Worm (Caenorhabditis elegans) whole organism, L3 larva: ENCODE data around the gene srt-43.

ENCODE experiments used
- R02D3.7 ChIP-seq: fragments of 150-350 bp; optimal IDR thresholded peaks from 2 replicates; lab custom pipeline; 2014; ENCODE audit warnings: missing biosample characterization, missing genetic modification characterization
- aly-2 ChIP-seq: fragments of 150-350 bp; optimal IDR thresholded peaks from 2 replicates; lab custom pipeline; 2014; ENCODE audit warnings: missing biosample characterization, missing genetic modification characterization
- ama-1 ChIP-seq: fragments of 150-350 bp; optimal IDR thresholded peaks from 2 replicates; lab custom pipeline; 2018
- ceh-16 ChIP-seq: sonication (generic microtip); optimal IDR thresholded peaks from 2 replicates; lab custom pipeline; 2017; ENCODE audit warnings: missing biosample characterization, missing genetic modification characterization
- ceh-28 ChIP-seq: fragments of 150-350 bp; optimal IDR thresholded peaks from 2 replicates; lab custom pipeline; 2014; ENCODE audit warnings: missing biosample characterization, missing genetic modification reagents, missing genetic modification characterization
- ceh-82 ChIP-seq: fragments of 150-350 bp; optimal IDR thresholded peaks from 2 replicates; lab custom pipeline; 2014; ENCODE audit warnings: missing biosample characterization, missing genetic modification characterization
- ceh-9 ChIP-seq: sonication (generic microtip); optimal IDR thresholded peaks from 2 replicates; lab custom pipeline; 2018; ENCODE audit warnings: missing biosample characterization, missing genetic modification characterization
- egl-27 ChIP-seq: sonication (generic microtip); optimal IDR thresholded peaks from 4 replicates; lab custom pipeline; 2017; ENCODE audit warnings: missing biosample characterization, missing genetic modification reagents, missing genetic modification characterization
- egl-5 ChIP-seq: fragments of 150-350 bp; optimal IDR thresholded peaks from 2 replicates; lab custom pipeline; 2017; ENCODE audit warnings: missing biosample characterization, missing genetic modification reagents, missing genetic modification characterization, inconsistent platforms
- elt-1 ChIP-seq: fragments of 150-350 bp; optimal IDR thresholded peaks from 2 replicates; lab custom pipeline; 2014; ENCODE audit warnings: missing biosample characterization, missing genetic modification characterization
- elt-2 ChIP-seq: sonication (generic microtip); optimal IDR thresholded peaks from 2 replicates; lab custom pipeline; 2016; ENCODE audit warnings: missing genetic modification reagents, mild to moderate bottlenecking, missing genetic modification characterization, missing compliant biosample characterization
- elt-3 ChIP-seq, 3 experiments: fragments of 150-350 bp in 1 of 3; sonication (generic microtip) in 2 of 3; optimal IDR thresholded peaks; 2 replicates in 2 of 3; 4 replicates in 1 of 3; lab custom pipeline; 2014 to 2017; ENCODE audit warnings: missing biosample characterization in 3 of 3, missing genetic modification characterization in 3 of 3
- eor-1 ChIP-seq, 2 experiments: fragments of 150-350 bp; optimal IDR thresholded peaks; 2 replicates each; lab custom pipeline; 2014 to 2018; ENCODE audit warnings: missing biosample characterization in 2 of 2, missing genetic modification characterization in 2 of 2
- fkh-10 ChIP-seq: sonication (generic microtip); optimal IDR thresholded peaks from 2 replicates; lab custom pipeline; 2017; ENCODE audit warnings: missing biosample characterization, missing genetic modification reagents, missing genetic modification characterization
- fkh-2 ChIP-seq: fragments of 150-350 bp; optimal IDR thresholded peaks from 2 replicates; lab custom pipeline; 2014; ENCODE audit warnings: missing biosample characterization, missing genetic modification reagents, missing genetic modification characterization
- fos-1 ChIP-seq: fragments of 150-350 bp; optimal IDR thresholded peaks from 2 replicates; lab custom pipeline; 2014; ENCODE audit warnings: missing biosample characterization, missing genetic modification characterization
- hmg-11 ChIP-seq: sonication (generic microtip); optimal IDR thresholded peaks from 2 replicates; lab custom pipeline; 2016; ENCODE audit warnings: missing genetic modification characterization, missing compliant biosample characterization
- jun-1 ChIP-seq: fragments of 150-350 bp; optimal IDR thresholded peaks from 2 replicates; lab custom pipeline; 2014; ENCODE audit warnings: missing biosample characterization, missing genetic modification reagents, missing genetic modification characterization
- lin-15B ChIP-seq: fragments of 150-350 bp; optimal IDR thresholded peaks from 2 replicates; lab custom pipeline; 2014; ENCODE audit warnings: missing biosample characterization, missing genetic modification characterization
- lin-39 ChIP-seq: fragments of 150-350 bp; optimal IDR thresholded peaks from 2 replicates; lab custom pipeline; 2018; ENCODE audit warnings: missing biosample characterization, missing genetic modification reagents, missing genetic modification characterization
- lsy-12 ChIP-seq: sonication (generic microtip); optimal IDR thresholded peaks from 2 replicates; lab custom pipeline; 2016; ENCODE audit warnings: mild to moderate bottlenecking, missing genetic modification characterization, missing compliant biosample characterization
- mdl-1 ChIP-seq: fragments of 150-350 bp; optimal IDR thresholded peaks from 2 replicates; lab custom pipeline; 2014; ENCODE audit warnings: missing biosample characterization, missing genetic modification characterization
- mml-1 ChIP-seq: fragments of 150-350 bp; sonication (generic microtip); optimal IDR thresholded peaks from 3 replicates; lab custom pipeline; 2014; ENCODE audit warnings: missing biosample characterization, missing genetic modification characterization
- nfya-1 ChIP-seq: sonication (generic microtip); optimal IDR thresholded peaks from 2 replicates; lab custom pipeline; 2017; ENCODE audit warnings: missing genetic modification characterization, mild to moderate bottlenecking, missing compliant biosample characterization, antibody characterized with exemption, moderate library complexity; ENCODE audit not compliant: insufficient read depth
- nhr-11 ChIP-seq: fragments of 150-350 bp; optimal IDR thresholded peaks from 2 replicates; lab custom pipeline; 2014; ENCODE audit warnings: missing biosample characterization, missing genetic modification characterization
- nhr-12 ChIP-seq: fragments of 150-350 bp; optimal IDR thresholded peaks from 2 replicates; lab custom pipeline; 2014; ENCODE audit warnings: missing biosample characterization, missing genetic modification characterization
- nhr-23 ChIP-seq: fragments of 150-350 bp; optimal IDR thresholded peaks from 2 replicates; lab custom pipeline; 2014; ENCODE audit warnings: missing biosample characterization, missing genetic modification reagents, missing genetic modification characterization
- nhr-237 ChIP-seq: fragments of 150-350 bp; optimal IDR thresholded peaks from 2 replicates; lab custom pipeline; 2014; ENCODE audit warnings: missing biosample characterization, missing genetic modification characterization
- nhr-25 ChIP-seq: sonication (generic microtip); optimal IDR thresholded peaks from 2 replicates; lab custom pipeline; 2017; ENCODE audit warnings: missing biosample characterization, missing genetic modification characterization
- nhr-28 ChIP-seq: fragments of 150-350 bp; optimal IDR thresholded peaks from 2 replicates; lab custom pipeline; 2014; ENCODE audit warnings: missing biosample characterization, missing genetic modification characterization
- nhr-43 ChIP-seq: sonication (generic microtip); optimal IDR thresholded peaks from 2 replicates; lab custom pipeline; 2016; ENCODE audit warnings: mild to moderate bottlenecking, missing genetic modification characterization, missing compliant biosample characterization; ENCODE audit not compliant: poor library complexity, severe bottlenecking
- nhr-67 ChIP-seq: fragments of 150-350 bp; optimal IDR thresholded peaks from 2 replicates; lab custom pipeline; 2014; ENCODE audit warnings: missing biosample characterization, missing genetic modification characterization
- nhr-76 ChIP-seq: fragments of 150-350 bp; sonication (generic microtip); optimal IDR thresholded peaks from 5 replicates; lab custom pipeline; 2014; ENCODE audit warnings: missing biosample characterization, missing genetic modification characterization
- nhr-77 ChIP-seq: fragments of 150-350 bp; optimal IDR thresholded peaks from 2 replicates; lab custom pipeline; 2014; ENCODE audit warnings: missing biosample characterization, missing genetic modification characterization
- pha-4 ChIP-seq: fragments of 150-350 bp; optimal IDR thresholded peaks from 2 replicates; lab custom pipeline; 2014; ENCODE audit warnings: missing biosample characterization, missing genetic modification reagents, missing genetic modification characterization
- pqm-1 ChIP-seq: fragments of 150-350 bp; optimal IDR thresholded peaks from 2 replicates; lab custom pipeline; 2017; ENCODE audit warnings: missing biosample characterization, missing genetic modification characterization, inconsistent platforms
- sea-2 ChIP-seq: fragments of 150-350 bp; sonication (generic microtip); optimal IDR thresholded peaks from 4 replicates; lab custom pipeline; 2014; ENCODE audit warnings: missing biosample characterization, missing genetic modification reagents, missing genetic modification characterization
- skn-1 ChIP-seq: fragments of 150-350 bp; optimal IDR thresholded peaks from 2 replicates; lab custom pipeline; 2014; ENCODE audit warnings: missing biosample characterization, missing genetic modification characterization
- snpc-4 ChIP-seq: fragments of 150-350 bp; optimal IDR thresholded peaks from 2 replicates; lab custom pipeline; 2014; ENCODE audit warnings: missing biosample characterization, missing genetic modification characterization
- tbx-2 ChIP-seq: sonication (generic microtip); optimal IDR thresholded peaks from 2 replicates; lab custom pipeline; 2016; ENCODE audit warnings: mild to moderate bottlenecking, missing genetic modification characterization, missing compliant biosample characterization
- unc-39 ChIP-seq: sonication (generic microtip); optimal IDR thresholded peaks from 4 replicates; lab custom pipeline; 2017; ENCODE audit warnings: missing biosample characterization, missing genetic modification characterization
- unc-62 ChIP-seq: fragments of 150-350 bp; sonication (generic microtip); optimal IDR thresholded peaks from 4 replicates; lab custom pipeline; 2014; ENCODE audit warnings: missing biosample characterization, missing genetic modification reagents, missing genetic modification characterization
- zag-1 ChIP-seq: fragments of 150-350 bp; optimal IDR thresholded peaks from 2 replicates; lab custom pipeline; 2014; ENCODE audit warnings: missing biosample characterization, missing genetic modification characterization
- ztf-11 ChIP-seq: fragments of 150-350 bp; optimal IDR thresholded peaks from 2 replicates; lab custom pipeline; 2014; ENCODE audit warnings: missing biosample characterization, missing genetic modification characterization
- ztf-4 ChIP-seq: fragments of 150-350 bp; optimal IDR thresholded peaks from 2 replicates; lab custom pipeline; 2014; ENCODE audit warnings: missing biosample characterization, missing genetic modification characterization

srt-43 gene

ce11 chrV:12727104-12727637 lies 41.9 kb upstream of the srt-43 start, which contains the start of gene R11D1.13:
TSS of gene R11D1.13 (plus strand) at chrV:12727154.
- TF ChIP-seq elt-1 (tag; lab: Kevin White, UChicago): no peak
- no peak for TF ChIP-seq ceh-16
- TF ChIP-seq elt-3 (tag; optimal IDR thresholded peaks at IDR 0.05; lab: Kevin White, UChicago): no peak
- no peak for TF ChIP-seq lin-39 (tag; lab: Kevin White, UChicago)
- TF ChIP-seq ztf-11 (tag; lab: Kevin White, UChicago): no peak
- no peak for TF ChIP-seq nfya-1 (tag; lab: Kevin White, UChicago)
- TF ChIP-seq hmg-11 (tag; lab: Kevin White, UChicago): no peak
- no peak for TF ChIP-seq skn-1 (tag; lab: Kevin White, UChicago)

- TF ChIP-seq nhr-77 (tag; lab: Kevin White, UChicago) (no peak), fkh-2 (tag; lab: Kevin White, UChicago) (no peak), ztf-4 (tag; lab: Kevin White, UChicago) (no peak), nfya-1 (tag; lab: Kevin White, UChicago) (peak; percentile 89), R02D3.7 (tag; lab: Kevin White, UChicago) (peak; percentile 95), fkh-10 (GFP tag; lab: Kevin White, UChicago) (peak; percentile 49), pha-4 (tag; lab: Kevin White, UChicago) (peak; percentile 98), fos-1 (tag; lab: Kevin White, UChicago) (no peak), sea-2 (GFP tag; lab: Kevin White, UChicago) (no peak), nhr-76 (tag; lab: Kevin White, UChicago) (no peak), mml-1 (tag; lab: Kevin White, UChicago) (no peak), elt-1 (tag; lab: Kevin White, UChicago) (no peak), mdl-1 (tag; lab: Kevin White, UChicago) (no peak), lin-39 (tag; lab: Kevin White, UChicago) (peak; percentile 79), eor-1 (tag; optimal IDR thresholded peaks at IDR 0.05; lab: Kevin White, UChicago) (no peak), ceh-9 (tag; lab: Kevin White, UChicago) (no peak), ztf-11 (tag; lab: Kevin White, UChicago) (no peak), elt-3 (tag; optimal IDR thresholded peaks at IDR 0.05; lab: Kevin White, UChicago) (no peak), jun-1 (tag; lab: Kevin White, UChicago) (peak; percentile 38), ceh-28 (tag; lab: Kevin White, UChicago) (no peak), lin-15B (tag; lab: Kevin White, UChicago) (peak; percentile 99), nhr-23 (peak; percentile 93), skn-1 (tag; lab: Kevin White, UChicago) (peak; percentile 42), hmg-11 (tag; lab: Kevin White, UChicago) (peak; percentile 40), nhr-28 (tag; lab: Kevin White, UChicago) (no peak), nhr-237 (tag; lab: Kevin White, UChicago) (no peak), aly-2 (tag; lab: Kevin White, UChicago) (no peak), lsy-12 (peak; percentile 30), ceh-16 (no peak), nhr-11 (peak; percentile 48), nhr-25 (tag; lab: Kevin White, UChicago) (peak; percentile 90), unc-39 (tag; lab: Kevin White, UChicago) (no peak), nhr-67 (tag; lab: Kevin White, UChicago) (no peak), nhr-12 (tag; lab: Kevin White, UChicago) (no peak), zag-1 (tag; lab: Kevin White, UChicago) (no peak), pqm-1 (peak; percentile 68), tbx-2 (tag; lab: Kevin White, UChicago) (peak; percentile 10), nhr-43 (peak; percentile 24), elt-2 (tag; lab: Kevin White, UChicago) (peak; percentile 72), ama-1 (lab: Kevin White, UChicago) (peak; percentile 4), egl-27 (tag; lab: Kevin White, UChicago) (no peak), unc-62 (GFP tag; lab: Kevin White, UChicago) (no peak), egl-5 (tag; lab: Kevin White, UChicago) (peak; percentile 95), snpc-4 (tag; lab: Kevin White, UChicago) (peak; percentile 91), ceh-82 (no peak)
These were observed 40.9 kb upstream of the srt-43 start, which contains the start of the genes rpl-28 and mrpl-49 for ce11 chrV:12728062-12728665. TSS of gene rpl-28 (minus strand) at chrV:12728112. TSS of gene mrpl-49 (plus strand) at chrV:12728631.
